Fruit fly (Drosophila melanogaster) whole organism, larva: Measurements from ENCODE around the gene CG31687.

Experiments used
- noc ChIP-seq: fragments of 200-800 bp; sonication (Bioruptor generic); optimal IDR thresholded peaks from 3 replicates; lab custom pipeline; 2019; ENCODE audit warnings: missing biosample characterization, mild to moderate bottlenecking, missing genetic modification characterization, moderate library complexity

The CG31687 gene

dm6 chr2L:20494423-20495052, 44.5 kb downstream of the CG31687 start, which contains the start of gene CG34007:
Gene CG34007, plus strand, starts transcription at chr2L:20495030.
- no peak for TF ChIP-seq noc (tag; lab: Kevin White, UChicago)
